Fruit fly (Drosophila melanogaster) S2 (cell line): ENCODE measurements around the gene Mul1.

Source experiments
- CG8478 ChIP-seq: fragments of >200 bp; optimal IDR thresholded peaks from 2 replicates; lab custom pipeline; 2018
- CTCF ChIP-seq, 2 experiments: fragments of >200 bp; optimal IDR thresholded peaks; 2 replicates each; lab custom pipeline; 2018

DNA sequence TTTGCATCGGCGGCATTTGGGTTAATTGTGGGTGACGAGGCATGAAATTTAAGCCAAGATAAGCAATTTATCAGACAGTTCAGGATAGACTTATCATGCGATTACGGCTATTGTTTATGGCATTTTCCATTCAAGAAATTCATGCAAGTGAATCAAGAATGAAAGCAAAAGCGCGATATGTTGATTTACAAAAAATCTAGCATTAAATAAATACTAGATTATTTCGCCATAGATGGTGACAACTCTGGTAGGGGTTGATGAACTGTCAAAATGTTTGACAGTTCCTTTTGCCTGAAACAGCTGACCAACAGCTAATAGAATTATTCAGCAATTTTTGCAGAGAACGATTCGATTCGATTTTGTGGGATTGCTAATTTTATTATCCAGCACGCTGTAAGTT is 47.8 kb downstream of the Mul1 start, which contains the start of gene CG32259:
- TF ChIP-seq CG8478 = no peak
- TF ChIP-seq CTCF (optimal IDR thresholded peaks at IDR 0.05; lab: Kevin White, UChicago) = no peak
